Fruit fly (Drosophila melanogaster) whole organism, wandering third instar larva: Measurements from ENCODE around the gene CG33098.

Source experiments
- Abd-B ChIP-seq: fragments of >200 bp; optimal IDR thresholded peaks from 2 replicates; lab custom pipeline; 2017; ENCODE audit warnings: missing biosample characterization, missing genetic modification characterization
- CG32264 ChIP-seq: fragments of 200-800 bp; sonication (Bioruptor generic); optimal IDR thresholded peaks from 2 replicates; lab custom pipeline; 2016; ENCODE audit warnings: missing biosample characterization, missing genetic modification characterization
- CG9705 ChIP-seq: fragments of 200-800 bp; sonication (Bioruptor generic); optimal IDR thresholded peaks from 2 replicates; lab custom pipeline; 2018; ENCODE audit warnings: missing biosample characterization, mild to moderate bottlenecking, missing genetic modification characterization
- Dfd ChIP-seq: fragments of >200 bp; optimal IDR thresholded peaks from 2 replicates; lab custom pipeline; 2017; ENCODE audit warnings: missing biosample characterization, missing genetic modification characterization
- GATAd ChIP-seq: sonication (Bioruptor generic); optimal IDR thresholded peaks from 2 replicates; lab custom pipeline; 2016; ENCODE audit warnings: missing biosample characterization, missing genetic modification characterization
- HLH106 ChIP-seq: fragments of 200-800 bp; optimal IDR thresholded peaks from 3 replicates; lab custom pipeline; 2019; ENCODE audit warnings: missing biosample characterization, mild to moderate bottlenecking, missing genetic modification characterization, moderate library complexity
- Hr78 ChIP-seq: fragments of >200 bp; optimal IDR thresholded peaks from 2 replicates; lab custom pipeline; 2017; ENCODE audit warnings: missing biosample characterization, missing genetic modification characterization
- Hr83 ChIP-seq: fragments of 200-300 bp; sonication (Bioruptor generic); optimal IDR thresholded peaks from 2 replicates; lab custom pipeline; 2016; ENCODE audit warnings: missing biosample characterization, mild to moderate bottlenecking, missing genetic modification characterization, moderate library complexity; ENCODE audit not compliant: poor library complexity, severe bottlenecking
- Jra ChIP-seq: sonication (Bioruptor generic); optimal IDR thresholded peaks from 2 replicates; lab custom pipeline; 2016; ENCODE audit warnings: missing biosample characterization, missing genetic modification characterization
- Myc ChIP-seq: fragments of >200 bp; optimal IDR thresholded peaks from 2 replicates; lab custom pipeline; 2017
- N ChIP-seq: fragments of >200 bp; optimal IDR thresholded peaks from 2 replicates; lab custom pipeline; 2018; ENCODE audit warnings: missing biosample characterization, missing external identifiers, missing genetic modification characterization
- OdsH ChIP-seq: fragments of 200-800 bp; sonication (Bioruptor generic); optimal IDR thresholded peaks from 2 replicates; lab custom pipeline; 2016; ENCODE audit warnings: missing biosample characterization, mild to moderate bottlenecking, missing genetic modification characterization
- Rel ChIP-seq, 2 experiments: fragments of 200-800 bp; sonication (Bioruptor generic) in 1 of 2; optimal IDR thresholded peaks; 2 replicates in 1 of 2; 3 replicates in 1 of 2; lab custom pipeline; 2016 to 2019; ENCODE audit warnings: mild to moderate bottlenecking in 2 of 2, missing biosample characterization in 2 of 2, missing genetic modification characterization in 2 of 2, moderate library complexity in 1 of 2
- Sp1 ChIP-seq: fragments of 200-800 bp; sonication (Bioruptor generic); optimal IDR thresholded peaks from 3 replicates; lab custom pipeline; 2019; ENCODE audit warnings: missing biosample characterization, mild to moderate bottlenecking, missing genetic modification characterization, moderate library complexity
- Vsx2 ChIP-seq: fragments of 200-300, 225-300 bp; sonication (Bioruptor generic); optimal IDR thresholded peaks from 2 replicates; lab custom pipeline; 2018; ENCODE audit warnings: missing biosample characterization, missing genetic modification characterization; ENCODE audit not compliant: partially characterized antibody
- br ChIP-seq: fragments of 200-800 bp; sonication (Bioruptor generic); optimal IDR thresholded peaks from 2 replicates; lab custom pipeline; 2016; ENCODE audit warnings: missing biosample characterization, missing genetic modification characterization
- brk ChIP-seq: fragments of 200-800 bp; sonication (Bioruptor generic); optimal IDR thresholded peaks from 2 replicates; lab custom pipeline; 2016; ENCODE audit warnings: missing biosample characterization, mild to moderate bottlenecking, missing genetic modification characterization
- dl ChIP-seq, 2 experiments: fragments of 175-275, 200-275 bp in 1 of 2; fragments of 200-275 bp in 1 of 2; sonication (Bioruptor generic); optimal IDR thresholded peaks; lab custom pipeline; 2018; ENCODE audit warnings: mild to moderate bottlenecking in 2 of 2, missing biosample characterization in 2 of 2, missing genetic modification characterization in 2 of 2, moderate library complexity in 2 of 2; ENCODE audit not compliant: partially characterized antibody in 2 of 2, insufficient read depth in 1 of 2
- ey ChIP-seq: fragments of 200-800 bp; sonication (Bioruptor generic); optimal IDR thresholded peaks from 2 replicates; lab custom pipeline; 2016; ENCODE audit warnings: missing biosample characterization, missing genetic modification characterization
- fru ChIP-seq: fragments of 200-800 bp; sonication (Bioruptor generic); optimal IDR thresholded peaks from 3 replicates; lab custom pipeline; 2016; ENCODE audit warnings: missing biosample characterization, mild to moderate bottlenecking, missing genetic modification characterization
- h ChIP-seq: fragments of 200-800 bp; sonication (Bioruptor generic); optimal IDR thresholded peaks from 3 replicates; lab custom pipeline; 2016; ENCODE audit warnings: missing biosample characterization, mild to moderate bottlenecking, missing genetic modification characterization
- jim ChIP-seq: fragments of 175-275, 200-325 bp; sonication (Bioruptor generic); optimal IDR thresholded peaks from 2 replicates; lab custom pipeline; 2016; ENCODE audit warnings: missing biosample characterization, mild to moderate bottlenecking, missing genetic modification characterization
- lola ChIP-seq: fragments of >200 bp; optimal IDR thresholded peaks from 2 replicates; lab custom pipeline; 2017; ENCODE audit warnings: missing biosample characterization, missing genetic modification characterization
- pan ChIP-seq: fragments of >200 bp; optimal IDR thresholded peaks from 2 replicates; lab custom pipeline; 2017
- psq ChIP-seq: fragments of 200-800 bp; sonication (Bioruptor generic); optimal IDR thresholded peaks from 3 replicates; lab custom pipeline; 2017; ENCODE audit warnings: missing biosample characterization, mild to moderate bottlenecking, missing genetic modification characterization, moderate library complexity
- rgr ChIP-seq: fragments of 200-800 bp; sonication (Bioruptor generic); optimal IDR thresholded peaks from 3 replicates; lab custom pipeline; 2016; ENCODE audit warnings: missing biosample characterization, mild to moderate bottlenecking, missing genetic modification characterization
- sage ChIP-seq: fragments of 200-800 bp; sonication (Bioruptor generic); optimal IDR thresholded peaks from 2 replicates; lab custom pipeline; 2016; ENCODE audit warnings: missing biosample characterization, mild to moderate bottlenecking, missing genetic modification characterization
- sv ChIP-seq: fragments of 200-800 bp; sonication (Bioruptor generic); optimal IDR thresholded peaks from 3 replicates; lab custom pipeline; 2016; ENCODE audit warnings: missing biosample characterization, missing genetic modification characterization
- tai ChIP-seq: sonication (Bioruptor generic); optimal IDR thresholded peaks from 2 replicates; lab custom pipeline; 2016; ENCODE audit warnings: missing biosample characterization, missing genetic modification characterization
- usp ChIP-seq: fragments of >200 bp; optimal IDR thresholded peaks from 2 replicates; lab custom pipeline; 2017; ENCODE audit warnings: missing biosample characterization, missing genetic modification characterization
- woc ChIP-seq: sonication (Bioruptor generic); optimal IDR thresholded peaks from 2 replicates; lab custom pipeline; 2016; ENCODE audit warnings: missing biosample characterization, mild to moderate bottlenecking, missing genetic modification characterization

The CG33098 gene

dm6 chr3R:12423997-12424396 is 37.0 kb downstream of the CG33098 start:
- TF ChIP-seq woc (GFP tag; lab: Kevin White, UChicago) (no peak), rgr (GFP tag; lab: Kevin White, UChicago) (peak; percentile 97)

- TF ChIP-seq Dfd (GFP tag; lab: Kevin White, UChicago) (no peak), br (GFP tag; lab: Kevin White, UChicago) (no peak), sage (no peak), woc (GFP tag; lab: Kevin White, UChicago) (no peak), sv (no peak), Jra (GFP tag; lab: Kevin White, UChicago) (no peak), CG32264 (GFP tag; lab: Kevin White, UChicago) (no peak), Abd-B (GFP tag; lab: Kevin White, UChicago) (no peak), brk (no peak), tai (GFP tag; lab: Kevin White, UChicago) (no peak), N (GFP tag; lab: Kevin White, UChicago) (no peak), dl (GFP tag; optimal IDR thresholded peaks at IDR 0.05; lab: Kevin White, UChicago; ENCODE audit: insufficient read depth in 1 of 2, partially characterized antibody in 2 of 2) (no peak), usp (GFP tag; lab: Kevin White, UChicago) (no peak), OdsH (GFP tag; lab: Kevin White, UChicago) (no peak), pan (lab: Kevin White, UChicago) (no peak), jim (GFP tag; lab: Kevin White, UChicago) (no peak), Sp1 (GFP tag; lab: Kevin White, UChicago) (peak; percentile 38), Vsx2 (GFP tag; lab: Kevin White, UChicago) (no peak), psq (GFP tag; lab: Kevin White, UChicago) (peak; percentile 6), lola (GFP tag; lab: Kevin White, UChicago) (no peak), HLH106 (tag; lab: Kevin White, UChicago) (peak; percentile 24), CG9705 (GFP tag; lab: Kevin White, UChicago) (peak; percentile 38), Hr83 (no peak), Hr78 (no peak), ey (peak; percentile 4), h (GFP tag; lab: Kevin White, UChicago) (no peak), Myc (lab: Kevin White, UChicago) (peak; percentile 83), Rel (GFP tag; optimal IDR thresholded peaks at IDR 0.05; lab: Kevin White, UChicago) (no peak), Rel (tag; optimal IDR thresholded peaks at IDR 0.05; lab: Kevin White, UChicago) (peak; percentile 28), GATAd (GFP tag; lab: Kevin White, UChicago) (no peak)
Observed at dm6 chr3R:12425510-12426309, 38.7 kb downstream of the CG33098 start, which contains the start of gene Pp1-87B. Pp1-87B (minus strand) TSS chr3R:12425917.

- TF ChIP-seq usp (GFP tag; lab: Kevin White, UChicago) (no peak), Sp1 (GFP tag; lab: Kevin White, UChicago) (no peak), sage (no peak), Rel (GFP tag; optimal IDR thresholded peaks at IDR 0.05; lab: Kevin White, UChicago) (no peak), Rel (tag; optimal IDR thresholded peaks at IDR 0.05; lab: Kevin White, UChicago) (no peak), OdsH (GFP tag; lab: Kevin White, UChicago) (no peak), Hr78 (no peak), fru (no peak), rgr (GFP tag; lab: Kevin White, UChicago) (no peak), woc (GFP tag; lab: Kevin White, UChicago) (no peak), pan (lab: Kevin White, UChicago) (no peak)
Observed at dm6 chr3R:12426310-12426653, 39.3 kb downstream of the CG33098 start, which contains the start of gene NANS. NANS (plus strand) TSS chr3R:12426578.

DNA sequence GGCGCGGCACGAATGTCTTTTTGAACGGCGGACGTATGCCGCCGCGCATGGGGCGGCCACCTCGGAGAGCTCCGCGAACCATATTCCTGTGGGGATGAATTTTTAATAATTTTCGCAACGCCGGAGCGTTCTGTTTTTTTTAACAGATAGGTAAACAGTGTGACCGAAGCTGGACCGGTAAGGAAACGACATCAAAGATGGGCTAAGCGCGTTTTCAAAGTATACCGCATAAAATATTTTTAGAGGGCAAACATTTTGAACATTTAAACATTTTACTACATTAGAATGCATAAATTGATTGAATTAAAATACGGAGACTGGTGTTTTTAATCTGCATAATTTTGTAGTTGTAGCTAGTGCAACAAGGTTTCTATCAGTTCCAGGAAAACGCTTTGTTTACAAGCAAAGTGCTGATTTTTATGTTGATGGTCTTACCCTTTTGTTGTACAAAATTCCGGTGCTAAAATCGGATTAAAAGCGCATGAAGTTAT is 42.2 kb downstream of the CG33098 start, which contains the start of the genes CG5641 and CG5245:
TSS of gene CG5641 (minus strand) at position 163 of the 491 bp plus-strand sequence.
TSS of gene CG5245 (plus strand) at position 441 of the 491 bp plus-strand sequence.
- TF ChIP-seq N (GFP tag; lab: Kevin White, UChicago) (no peak), pan (lab: Kevin White, UChicago) (no peak), Rel (GFP tag; optimal IDR thresholded peaks at IDR 0.05; lab: Kevin White, UChicago) (no peak), Rel (tag; optimal IDR thresholded peaks at IDR 0.05; lab: Kevin White, UChicago) (peak; percentile 66), rgr (GFP tag; lab: Kevin White, UChicago) (no peak)
- TF ChIP-seq, all 38 proteins: peak for 1
